Fruit fly (Drosophila melanogaster): ENCODE results near the gene CG9360.

DNA sequence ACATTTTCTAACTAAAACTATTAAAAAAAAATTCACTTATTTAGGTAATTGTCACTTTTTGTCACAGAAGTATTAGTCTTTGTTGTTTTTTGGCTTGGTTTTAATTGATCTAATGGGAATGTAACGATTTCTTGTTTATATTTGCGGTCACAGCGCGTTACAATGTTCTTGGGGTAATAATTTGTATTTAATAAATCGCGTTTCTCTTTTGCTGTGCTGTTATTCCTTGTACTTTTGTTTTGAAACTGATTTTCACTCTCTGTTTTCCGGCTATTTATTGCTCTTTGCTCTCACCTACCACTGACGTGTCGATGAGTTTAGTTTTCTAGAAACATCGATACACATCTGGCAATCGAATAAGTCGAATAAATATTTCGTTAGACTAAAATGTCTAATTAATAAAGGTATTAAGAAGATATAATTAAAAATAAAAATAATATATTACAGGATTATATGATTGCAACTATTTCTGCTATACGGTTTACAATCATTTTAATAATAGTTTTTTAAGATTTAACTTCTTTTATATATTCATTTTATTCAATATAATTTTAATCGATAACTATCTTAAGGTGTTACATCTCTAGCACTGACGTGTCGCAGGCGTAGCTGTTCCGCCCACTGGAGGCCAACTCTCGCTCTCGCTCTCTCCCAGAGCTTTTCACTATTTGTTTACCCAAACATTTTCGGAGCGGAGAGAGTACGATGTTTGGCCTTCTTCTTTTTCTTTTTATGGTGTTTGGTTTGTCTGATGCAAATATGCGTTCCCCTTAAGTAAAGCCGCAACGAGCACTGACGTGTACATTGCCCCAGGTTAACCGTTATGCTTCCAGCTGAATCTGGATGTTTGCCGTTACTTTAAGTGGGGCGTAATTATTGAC is 42.7 kb upstream of the CG9360 start, which contains the start of gene Hsc70-3:
- TF ChIP-seq CG15710 (tag; optimal IDR thresholded peaks at IDR 0.05) (no peak), CG8301 (tag; optimal IDR thresholded peaks at IDR 0.05) (no peak), CG34367 (tag; optimal IDR thresholded peaks at IDR 0.05) (no peak), CG8159 (tag; optimal IDR thresholded peaks at IDR 0.05) (no peak)
